Fruit fly (Drosophila melanogaster) whole organism, embryonic: ENCODE results near the gene Rab5.

Experiments
- BEAF-32 ChIP-seq: fragments of 200-800 bp; sonication (Bioruptor generic); optimal IDR thresholded peaks from 3 replicates; lab custom pipeline; 2017; ENCODE audit warnings: missing biosample characterization, missing genetic modification characterization, mild to moderate bottlenecking, moderate library complexity, missing genetic modification reagents
- C15 ChIP-seq: fragments of 200-800 bp; sonication (Bioruptor generic); IDR thresholded peaks from 3 replicates; pipeline ENCODE4 v1.3.6; 2022; ENCODE audit warnings: missing biosample characterization, missing genetic modification characterization
- CG1024 ChIP-seq: fragments of 200-800 bp; sonication (Bioruptor generic); IDR thresholded peaks from 2 replicates; pipeline ENCODE4 v1.3.6; 2022; ENCODE audit warnings: missing biosample characterization, missing genetic modification characterization
- CG10543 ChIP-seq: fragments of 200-800 bp; sonication (Bioruptor generic); optimal IDR thresholded peaks from 3 replicates; lab custom pipeline; 2017; ENCODE audit warnings: missing biosample characterization, mild to moderate bottlenecking, missing genetic modification characterization, moderate library complexity
- CG10654 ChIP-seq: fragments of 200-800 bp; sonication (Bioruptor generic); optimal IDR thresholded peaks from 2 replicates; lab custom pipeline; 2016; ENCODE audit warnings: missing biosample characterization, missing genetic modification characterization
- CG10979 ChIP-seq: fragments of 200-800 bp; sonication (Bioruptor generic); optimal IDR thresholded peaks from 2 replicates; lab custom pipeline; 2018; ENCODE audit warnings: missing biosample characterization, mild to moderate bottlenecking, missing genetic modification characterization, moderate library complexity
- CG11456 ChIP-seq: fragments of 200-800 bp; sonication (Bioruptor generic); IDR thresholded peaks from 3 replicates; pipeline ENCODE4 v1.3.6; 2022; ENCODE audit warnings: missing biosample characterization, missing genetic modification characterization
- CG11504 ChIP-seq: fragments of 200-800 bp; sonication (Bioruptor generic); optimal IDR thresholded peaks from 3 replicates; lab custom pipeline; 2019; ENCODE audit warnings: missing biosample characterization, mild to moderate bottlenecking, missing genetic modification characterization, moderate library complexity
- CG11560 ChIP-seq: fragments of 200-800 bp; sonication (Bioruptor generic); IDR thresholded peaks from 3 replicates; pipeline ENCODE4 v1.3.6; 2022; ENCODE audit warnings: missing biosample characterization, missing genetic modification characterization
- CG1233 ChIP-seq: fragments of 200-800 bp; sonication (Bioruptor generic); optimal IDR thresholded peaks from 4 replicates; lab custom pipeline; 2018; ENCODE audit warnings: missing biosample characterization, mild to moderate bottlenecking, missing genetic modification characterization
- CG15601 ChIP-seq: fragments of 200-800 bp; sonication (Bioruptor generic); optimal IDR thresholded peaks from 3 replicates; lab custom pipeline; 2019; ENCODE audit warnings: missing biosample characterization, mild to moderate bottlenecking, missing genetic modification characterization, moderate library complexity
- CG1647 ChIP-seq: fragments of 200-800 bp; sonication (Bioruptor generic); optimal IDR thresholded peaks from 3 replicates; lab custom pipeline; 2016; ENCODE audit warnings: missing biosample characterization, missing genetic modification characterization
- CG16813 ChIP-seq: fragments of 200-800 bp; sonication (Bioruptor generic); IDR thresholded peaks from 3 replicates; pipeline ENCODE4 v1.3.6; 2022; ENCODE audit warnings: missing biosample characterization, missing genetic modification characterization; ENCODE audit not compliant: partially characterized antibody
- CG17328 ChIP-seq: fragments of 200-800 bp; sonication (Bioruptor generic); IDR thresholded peaks from 2 replicates; pipeline ENCODE4 v1.3.6; 2022; ENCODE audit warnings: missing biosample characterization, missing genetic modification characterization
- CG17802 ChIP-seq: fragments of 200-800 bp; sonication (Bioruptor generic); optimal IDR thresholded peaks from 2 replicates; lab custom pipeline; 2018; ENCODE audit warnings: missing biosample characterization, mild to moderate bottlenecking, missing genetic modification characterization, moderate library complexity
- CG2678 ChIP-seq: fragments of 200-800 bp; sonication (Bioruptor generic); optimal IDR thresholded peaks from 3 replicates; lab custom pipeline; 2019; ENCODE audit warnings: missing biosample characterization, mild to moderate bottlenecking, missing genetic modification characterization, moderate library complexity
- CG2712 ChIP-seq: fragments of 200-800 bp; optimal IDR thresholded peaks from 3 replicates; lab custom pipeline; 2019; ENCODE audit warnings: missing biosample characterization, mild to moderate bottlenecking, missing genetic modification characterization, moderate library complexity
- CG32767 ChIP-seq: fragments of 200-800 bp; sonication (Bioruptor generic); IDR thresholded peaks from 2 replicates; pipeline ENCODE4 v1.3.6; 2022; ENCODE audit warnings: missing biosample characterization, missing genetic modification characterization
- CG3407 ChIP-seq: fragments of 200-800 bp; sonication (Bioruptor generic); optimal IDR thresholded peaks from 2 replicates; lab custom pipeline; 2018; ENCODE audit warnings: missing biosample characterization, mild to moderate bottlenecking, missing genetic modification characterization
- CG5180 ChIP-seq: fragments of 200-800 bp; sonication (Bioruptor generic); optimal IDR thresholded peaks from 3 replicates; lab custom pipeline; 2017; ENCODE audit warnings: missing biosample characterization, missing genetic modification characterization, mild to moderate bottlenecking, moderate library complexity, missing genetic modification reagents
- CG7987 ChIP-seq: fragments of 200-800 bp; sonication (Bioruptor generic); optimal IDR thresholded peaks from 2 replicates; lab custom pipeline; 2018; ENCODE audit warnings: missing biosample characterization, mild to moderate bottlenecking, missing genetic modification characterization, moderate library complexity
- D19B ChIP-seq: fragments of 200-800 bp; sonication (Bioruptor generic); optimal IDR thresholded peaks from 2 replicates; lab custom pipeline; 2017; ENCODE audit warnings: missing biosample characterization, mild to moderate bottlenecking, missing genetic modification characterization
- Dad ChIP-seq: fragments of 200-800 bp; sonication (Bioruptor generic); optimal IDR thresholded peaks from 3 replicates; lab custom pipeline; 2016; ENCODE audit warnings: missing biosample characterization, missing genetic modification characterization
- Dfd ChIP-seq, 2 experiments: fragments of >200 bp; optimal IDR thresholded peaks; 2 replicates each; lab custom pipeline; 2017; ENCODE audit warnings: missing biosample characterization in 2 of 2, missing genetic modification characterization in 2 of 2
- E2f2 ChIP-seq: fragments of 200-800 bp; sonication (Bioruptor generic); IDR thresholded peaks from 2 replicates; pipeline ENCODE4 v1.3.6; 2022; ENCODE audit warnings: missing biosample characterization, missing genetic modification characterization
- Fer2 ChIP-seq: fragments of 200-800 bp; sonication (Bioruptor generic); optimal IDR thresholded peaks from 2 replicates; lab custom pipeline; 2018; ENCODE audit warnings: missing biosample characterization, mild to moderate bottlenecking, missing genetic modification characterization, moderate library complexity
- GATAe ChIP-seq: fragments of 200-800 bp; sonication (Bioruptor generic); conservative IDR thresholded peaks from 2 replicates; pipeline ENCODE4 v1.3.6; 2022; ENCODE audit warnings: missing biosample characterization, missing genetic modification characterization
- Hey ChIP-seq: fragments of 200-800 bp; sonication (Bioruptor generic); optimal IDR thresholded peaks from 3 replicates; lab custom pipeline; 2018; ENCODE audit warnings: missing biosample characterization, mild to moderate bottlenecking, missing genetic modification characterization
- Hmr ChIP-seq: fragments of 200-800 bp; sonication (Bioruptor generic); optimal IDR thresholded peaks from 3 replicates; lab custom pipeline; 2017; ENCODE audit warnings: mild to moderate bottlenecking, missing biosample characterization, missing genetic modification reagents, missing genetic modification characterization
- PHDP ChIP-seq: fragments of 200-800 bp; sonication (Bioruptor generic); optimal IDR thresholded peaks from 3 replicates; lab custom pipeline; 2018; ENCODE audit warnings: missing biosample characterization, mild to moderate bottlenecking, missing genetic modification characterization, moderate library complexity
- aop ChIP-seq: fragments of 200-800 bp; sonication (Bioruptor generic); IDR thresholded peaks from 2 replicates; pipeline ENCODE4 v1.3.6; 2022; ENCODE audit warnings: missing biosample characterization, missing genetic modification characterization
- ap ChIP-seq: fragments of 200-800 bp; sonication (Bioruptor generic); IDR thresholded peaks from 2 replicates; pipeline ENCODE4 v1.3.6; 2022; ENCODE audit warnings: missing biosample characterization, missing genetic modification characterization
- cato ChIP-seq: fragments of 200-800 bp; sonication (Bioruptor generic); optimal IDR thresholded peaks from 2 replicates; lab custom pipeline; 2016; ENCODE audit warnings: missing biosample characterization, missing genetic modification characterization, borderline replicate concordance
- crol ChIP-seq: fragments of 200-800 bp; sonication (Bioruptor generic); IDR thresholded peaks from 2 replicates; pipeline ENCODE4 v1.3.6; 2022; ENCODE audit warnings: missing biosample characterization, missing genetic modification characterization
- disco-r ChIP-seq: fragments of 200-800 bp; sonication (Bioruptor generic); optimal IDR thresholded peaks from 2 replicates; lab custom pipeline; 2016; ENCODE audit warnings: missing biosample characterization, missing genetic modification characterization
- fd96Cb ChIP-seq: fragments of 200-800 bp; sonication (Bioruptor generic); optimal IDR thresholded peaks from 2 replicates; lab custom pipeline; 2018; ENCODE audit warnings: missing biosample characterization, mild to moderate bottlenecking, missing genetic modification characterization, moderate library complexity
- fru ChIP-seq: fragments of >200 bp; optimal IDR thresholded peaks from 2 replicates; lab custom pipeline; 2017
- ham ChIP-seq: fragments of 200-800 bp; sonication (Bioruptor generic); IDR thresholded peaks from 2 replicates; pipeline ENCODE4 v1.3.6; 2022; ENCODE audit warnings: missing biosample characterization, missing genetic modification characterization
- klu ChIP-seq: fragments of 200-800 bp; sonication (Bioruptor generic); IDR thresholded peaks from 2 replicates; pipeline ENCODE4 v1.3.6; 2022; ENCODE audit warnings: missing biosample characterization, missing genetic modification characterization
- mam ChIP-seq: fragments of 200-800 bp; sonication (Bioruptor generic); optimal IDR thresholded peaks from 3 replicates; lab custom pipeline; 2016; ENCODE audit warnings: missing biosample characterization, missing genetic modification characterization
- nmo ChIP-seq: fragments of 200-800 bp; sonication (Bioruptor generic); optimal IDR thresholded peaks from 2 replicates; lab custom pipeline; 2018; ENCODE audit warnings: missing biosample characterization, mild to moderate bottlenecking, missing genetic modification characterization, moderate library complexity
- scrt ChIP-seq: fragments of 200-800 bp; sonication (Bioruptor generic); optimal IDR thresholded peaks from 2 replicates; lab custom pipeline; 2018; ENCODE audit warnings: missing biosample characterization, mild to moderate bottlenecking, missing genetic modification characterization, moderate library complexity
- seq ChIP-seq: fragments of 200-800 bp; sonication (Bioruptor generic); IDR thresholded peaks from 2 replicates; pipeline ENCODE4 v1.3.6; 2022; ENCODE audit warnings: missing biosample characterization, missing genetic modification characterization
- tap ChIP-seq: fragments of 200-800 bp; optimal IDR thresholded peaks from 3 replicates; lab custom pipeline; 2019; ENCODE audit warnings: missing biosample characterization, mild to moderate bottlenecking, missing genetic modification characterization, moderate library complexity
- tup ChIP-seq: fragments of 200-800 bp; sonication (Bioruptor generic); optimal IDR thresholded peaks from 2 replicates; lab custom pipeline; 2016; ENCODE audit warnings: missing biosample characterization, mild to moderate bottlenecking, missing genetic modification characterization, moderate library complexity
- vfl ChIP-seq: fragments of 200-800 bp; sonication (Bioruptor generic); optimal IDR thresholded peaks from 2 replicates; lab custom pipeline; 2016; ENCODE audit warnings: missing biosample characterization, missing genetic modification characterization
- vnd ChIP-seq: fragments of 200-800 bp; sonication (Bioruptor generic); IDR thresholded peaks from 3 replicates; pipeline ENCODE4 v1.3.6; 2022; ENCODE audit warnings: missing biosample characterization, missing genetic modification characterization; ENCODE audit not compliant: partially characterized antibody
- wek ChIP-seq: fragments of 200-800 bp; sonication (Bioruptor generic); optimal IDR thresholded peaks from 3 replicates; lab custom pipeline; 2018; ENCODE audit warnings: missing biosample characterization, mild to moderate bottlenecking, missing genetic modification characterization, moderate library complexity
- zen ChIP-seq: fragments of 200-800 bp; sonication (Bioruptor generic); optimal IDR thresholded peaks from 3 replicates; lab custom pipeline; 2018; ENCODE audit warnings: missing biosample characterization, mild to moderate bottlenecking, missing genetic modification characterization, moderate library complexity
- zen2 ChIP-seq: fragments of 200-800 bp; sonication (Bioruptor generic); IDR thresholded peaks from 3 replicates; pipeline ENCODE4 v1.3.6; 2022; ENCODE audit warnings: missing biosample characterization, missing genetic modification characterization; ENCODE audit not compliant: partially characterized antibody

Gene Rab5

dm6 chr2L:2380805-2381204 lies 15.7 kb upstream of the Rab5 start, which contains the start of gene Eogt:
Gene Eogt, plus strand, starts transcription at chr2L:2381097.
- TF ChIP-seq C15 (GFP tag; lab: Robert Waterston, UW) = peak; percentile 71; the same call in 1 of the 3 replicates
- peak; percentile 93 for TF ChIP-seq Hmr (GFP tag; lab: Kevin White, UChicago)
- peak; percentile 61 for TF ChIP-seq CG5180 (GFP tag; lab: Kevin White, UChicago)
- peak in 1 of 2 experiments; percentile 63 for TF ChIP-seq Dfd (GFP tag; optimal IDR thresholded peaks at IDR 0.05; lab: Kevin White, UChicago)
- peak; percentile 75 for TF ChIP-seq wek (GFP tag; lab: Kevin White, UChicago)
- peak; percentile 86 for TF ChIP-seq CG11560 (tag; lab: Robert Waterston, UW)
- TF ChIP-seq CG1233 (GFP tag; lab: Kevin White, UChicago) = peak; percentile 86
- TF ChIP-seq Dad (GFP tag; lab: Kevin White, UChicago) = peak; percentile 39
- peak; percentile 82 for TF ChIP-seq CG10654 (GFP tag; lab: Kevin White, UChicago)
- peak; percentile 94 for TF ChIP-seq CG1024 (GFP tag; lab: Robert Waterston, UW)
- TF ChIP-seq ham = peak; percentile 85; the same call in 1 of the 2 replicates
- TF ChIP-seq D19B (GFP tag; lab: Kevin White, UChicago) = peak; percentile 68
- peak; percentile 54; the same call in 1 of the 2 replicates for TF ChIP-seq crol
- TF ChIP-seq seq (GFP tag; lab: Robert Waterston, UW) = peak; percentile 94
- TF ChIP-seq GATAe (GFP tag; lab: Robert Waterston, UW) = peak; percentile 82
- peak; percentile 73 for TF ChIP-seq vfl (GFP tag; lab: Kevin White, UChicago)
- peak; percentile 87 for TF ChIP-seq cato
- TF ChIP-seq CG11456 (GFP tag; lab: Robert Waterston, UW) = peak; percentile 96
- TF ChIP-seq Hey (tag; lab: Kevin White, UChicago) = peak; percentile 40
- TF ChIP-seq CG2712 = peak; percentile 95
- TF ChIP-seq disco-r (GFP tag; lab: Kevin White, UChicago) = peak; percentile 32
- peak; percentile 94 for TF ChIP-seq CG32767
- TF ChIP-seq CG16813 = no peak
- peak; percentile 91 for TF ChIP-seq CG15601
- peak; percentile 83 for TF ChIP-seq mam
- peak; percentile 50 for TF ChIP-seq CG7987 (GFP tag; lab: Kevin White, UChicago)
- peak; percentile 90 for TF ChIP-seq klu (GFP tag; lab: Robert Waterston, UW)
- TF ChIP-seq tap = peak; percentile 84
- peak; percentile 79 for TF ChIP-seq E2f2
- TF ChIP-seq CG17802 (tag; lab: Kevin White, UChicago) = peak; percentile 65
- peak; percentile 44 for TF ChIP-seq BEAF-32 (GFP tag; lab: Kevin White, UChicago)
- TF ChIP-seq zen2 (GFP tag; lab: Robert Waterston, UW) = no peak
- TF ChIP-seq fd96Cb (tag; lab: Kevin White, UChicago) = peak; percentile 93
- TF ChIP-seq CG3407 (GFP tag; lab: Kevin White, UChicago) = peak; percentile 86
- peak; percentile 99 for TF ChIP-seq CG17328 (GFP tag; lab: Robert Waterston, UW)
- TF ChIP-seq zen = peak; percentile 96
- TF ChIP-seq CG1647 = peak; percentile 65
- TF ChIP-seq ap (GFP tag; lab: Robert Waterston, UW) = peak; percentile 96
- peak; percentile 92 for TF ChIP-seq CG2678 (tag; lab: Kevin White, UChicago)
- TF ChIP-seq fru = no peak
- TF ChIP-seq PHDP (tag; lab: Kevin White, UChicago) = peak; percentile 95
- no peak for TF ChIP-seq vnd (GFP tag; lab: Robert Waterston, UW)
- TF ChIP-seq CG10543 (GFP tag; lab: Kevin White, UChicago) = peak; percentile 44
- TF ChIP-seq scrt (GFP tag; lab: Kevin White, UChicago) = peak; percentile 71
- TF ChIP-seq CG10979 (tag; lab: Kevin White, UChicago) = peak; percentile 92
- peak; percentile 97 for TF ChIP-seq nmo
- TF ChIP-seq tup (GFP tag; lab: Kevin White, UChicago) = peak; percentile 73
- TF ChIP-seq aop (GFP tag; lab: Robert Waterston, UW) = peak; percentile 84; the same call in 1 of the 2 replicates
- TF ChIP-seq CG11504 = peak; percentile 92
- TF ChIP-seq Fer2 (tag; lab: Kevin White, UChicago) = peak; percentile 85
